Fruit fly (Drosophila melanogaster) whole organism, prepupa: Measurements from ENCODE around the gene Gyc76C.

Source experiments
- CG16779 ChIP-seq: fragments of 200-800 bp; sonication (Bioruptor generic); optimal IDR thresholded peaks from 3 replicates; lab custom pipeline; 2017; ENCODE audit warnings: missing biosample characterization, mild to moderate bottlenecking, missing genetic modification characterization
- ss ChIP-seq, 2 experiments: fragments of 200-800 bp; sonication (Bioruptor generic); optimal IDR thresholded peaks; 2 replicates in 1 of 2; 3 replicates in 1 of 2; lab custom pipeline; 2017 to 2018; ENCODE audit warnings: mild to moderate bottlenecking in 2 of 2, missing biosample characterization in 2 of 2, missing genetic modification characterization in 2 of 2, moderate library complexity in 1 of 2

DNA sequence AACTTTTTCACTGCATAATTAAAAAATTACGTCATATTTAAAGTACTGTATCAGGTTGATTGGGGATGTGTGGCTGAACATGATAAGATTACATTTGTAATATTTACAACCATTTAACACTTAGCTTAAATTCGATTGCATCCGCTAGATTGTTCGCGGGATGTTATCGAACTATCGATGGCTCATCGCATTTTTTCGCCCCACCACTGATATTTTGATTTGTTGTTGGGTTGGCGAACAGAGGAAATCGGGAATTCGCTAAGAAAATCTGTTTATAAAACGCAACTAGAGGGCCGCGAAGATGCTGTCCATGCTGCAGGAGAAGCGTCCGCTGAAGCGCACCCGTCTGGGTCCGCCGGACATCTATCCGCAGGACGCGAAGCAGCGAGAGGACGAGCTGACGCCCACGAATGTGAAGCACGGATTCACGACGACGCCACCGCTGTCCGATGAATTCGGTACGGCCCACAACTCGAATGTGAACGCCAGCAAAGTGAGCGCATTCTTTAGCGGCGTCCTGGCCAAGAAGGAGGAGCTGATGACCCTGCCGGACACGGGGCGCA, 43.1 kb upstream of the Gyc76C start, which contains the start of gene kto:
- TF ChIP-seq CG16779 (tag; lab: Kevin White, UChicago) (no peak), ss (GFP tag; optimal IDR thresholded peaks at IDR 0.05; lab: Kevin White, UChicago) (no peak)
